Worm (Caenorhabditis elegans) whole organism, early embryonic: ENCODE data around the gene lgc-9.
"Not testable (repeated sequence)": the region's sequence is repeated elsewhere in the genome, so short reads cannot be mapped to it uniquely, and the experiment has no call there.

Source experiments
- B0310.2 ChIP-seq: sonication (generic microtip); optimal IDR thresholded peaks from 2 replicates; lab custom pipeline; 2016; ENCODE audit warnings: mild to moderate bottlenecking, missing genetic modification characterization, missing compliant biosample characterization
- F13C5.2 ChIP-seq: sonication (generic microtip); optimal IDR thresholded peaks from 2 replicates; lab custom pipeline; 2017; ENCODE audit warnings: mild to moderate bottlenecking, missing genetic modification characterization, inconsistent platforms, missing compliant biosample characterization
- aly-1 ChIP-seq: sonication (generic microtip); optimal IDR thresholded peaks from 2 replicates; lab custom pipeline; 2016; ENCODE audit warnings: missing genetic modification characterization, missing compliant biosample characterization
- ama-1 ChIP-seq: fragments of 150-350 bp; optimal IDR thresholded peaks from 2 replicates; lab custom pipeline; 2014
- ceh-13 ChIP-seq: fragments of 200-800 bp; sonication (Bioruptor generic); optimal IDR thresholded peaks from 2 replicates; lab custom pipeline; 2018; ENCODE audit warnings: mild to moderate bottlenecking, missing genetic modification characterization, missing compliant biosample characterization
- ceh-36 ChIP-seq: sonication (generic microtip); optimal IDR thresholded peaks from 2 replicates; lab custom pipeline; 2016; ENCODE audit warnings: missing genetic modification characterization, inconsistent platforms, missing compliant biosample characterization
- ets-7 ChIP-seq: sonication (generic microtip); optimal IDR thresholded peaks from 2 replicates; lab custom pipeline; 2016; ENCODE audit warnings: missing genotype, missing genetic modification characterization, missing compliant biosample characterization
- flt-1 ChIP-seq: fragments of 200-800 bp; sonication (Bioruptor generic); IDR thresholded peaks from 2 replicates; pipeline ENCODE4 v1.3.6; 2022; ENCODE audit warnings: missing genetic modification characterization, missing compliant biosample characterization
- hmbx-1 ChIP-seq: sonication (generic microtip); optimal IDR thresholded peaks from 2 replicates; lab custom pipeline; 2016; ENCODE audit warnings: mild to moderate bottlenecking, missing genetic modification characterization, missing compliant biosample characterization
- hmg-4 ChIP-seq: fragments of 200-800 bp; sonication (Bioruptor generic); optimal IDR thresholded peaks from 2 replicates; lab custom pipeline; 2018; ENCODE audit warnings: mild to moderate bottlenecking, missing genetic modification characterization, missing compliant biosample characterization
- hnd-1 ChIP-seq: sonication (generic microtip); optimal IDR thresholded peaks from 2 replicates; lab custom pipeline; 2016; ENCODE audit warnings: missing genetic modification characterization, missing compliant biosample characterization
- pes-1 ChIP-seq: fragments of 200-800 bp; sonication (Bioruptor generic); IDR thresholded peaks from 2 replicates; pipeline ENCODE4 v1.3.6; 2022; ENCODE audit warnings: missing genetic modification reagents, missing genetic modification characterization, missing compliant biosample characterization
- scrt-1 ChIP-seq: fragments of 200-800 bp; sonication (Bioruptor generic); IDR thresholded peaks from 2 replicates; pipeline ENCODE4 v1.3.6; 2022; ENCODE audit warnings: missing genetic modification characterization, missing compliant biosample characterization
- sea-1 ChIP-seq: fragments of 200-800 bp; sonication (Bioruptor generic); conservative IDR thresholded peaks from 2 replicates; pipeline ENCODE4 v1.3.6; 2022; ENCODE audit warnings: missing genetic modification characterization, missing compliant biosample characterization
- tbx-11 ChIP-seq: fragments of 200-800 bp; sonication (Bioruptor generic); IDR thresholded peaks from 2 replicates; pipeline ENCODE4 v1.3.6; 2022; ENCODE audit warnings: missing genetic modification characterization, missing compliant biosample characterization
- tbx-37 ChIP-seq: fragments of 200-800 bp; sonication (Bioruptor generic); conservative IDR thresholded peaks from 2 replicates; pipeline ENCODE4 v1.3.6; 2022; ENCODE audit warnings: missing genetic modification reagents, missing genetic modification characterization, missing compliant biosample characterization
- tra-4 ChIP-seq: sonication (generic microtip); optimal IDR thresholded peaks from 2 replicates; lab custom pipeline; 2017; ENCODE audit warnings: missing genetic modification characterization, missing compliant biosample characterization

lgc-9 gene

ce11 chrIV:3395581-3395980 lies 19.9 kb upstream of the lgc-9 start, which contains the start of gene C04C3.14:
C04C3.14 (plus strand) TSS chrIV:3395881.
- TF ChIP-seq sea-1 (GFP tag; lab: Robert Waterston, UW) = no peak

ce11 chrIV:3398078-3398477 lies 17.4 kb upstream of the lgc-9 start:
- no peak for TF ChIP-seq flt-1
- no peak for TF ChIP-seq F13C5.2 (tag; lab: Kevin White, UChicago)
- TF ChIP-seq ceh-36 = no peak

ce11 chrIV:3399015-3399722 lies 16.3 kb upstream of the lgc-9 start, which contains the start of the genes dyf-3 and pdhb-1:
dyf-3 (minus strand) TSS chrIV:3399231.
pdhb-1 (plus strand) TSS chrIV:3399672.
- TF ChIP-seq F13C5.2 (tag; lab: Kevin White, UChicago) (peak; percentile 40), scrt-1 (0 out of 2 replicates have a peak, but pooled peaks have one; percentile 38), tbx-11 (no peak)

- TF ChIP-seq scrt-1 = no peak
- no peak for TF ChIP-seq tra-4 (tag; lab: Kevin White, UChicago)
- no peak for TF ChIP-seq hmbx-1
- TF ChIP-seq ceh-36 = no peak
- TF ChIP-seq B0310.2 (tag; lab: Kevin White, UChicago) = no peak
- no peak for TF ChIP-seq ama-1 (lab: Kevin White, UChicago)
- TF ChIP-seq ets-7 (tag; lab: Kevin White, UChicago) = no peak
- no peak for TF ChIP-seq ceh-13 (GFP tag; lab: Kevin White, UChicago)
- no peak for TF ChIP-seq tbx-11
- TF ChIP-seq sea-1 (GFP tag; lab: Robert Waterston, UW) = no peak
- no peak for TF ChIP-seq hnd-1
- TF ChIP-seq hmg-4 (GFP tag; lab: Kevin White, UChicago) = no peak
- no peak for TF ChIP-seq aly-1 (tag; lab: Kevin White, UChicago)
- TF ChIP-seq tbx-37 (GFP tag; lab: Robert Waterston, UW) = no peak
- TF ChIP-seq flt-1 = no peak
- no peak for TF ChIP-seq pes-1 (GFP tag; lab: Robert Waterston, UW)
- TF ChIP-seq F13C5.2 (tag; lab: Kevin White, UChicago) = no peak
Measured at ce11 chrIV:3400941-3401340, 14.5 kb upstream of the lgc-9 start.

- TF ChIP-seq hmg-4 (GFP tag; lab: Kevin White, UChicago) (no peak), ets-7 (tag; lab: Kevin White, UChicago) (no peak), ceh-36 (no peak), hmbx-1 (no peak), F13C5.2 (tag; lab: Kevin White, UChicago) (no peak), tbx-37 (GFP tag; lab: Robert Waterston, UW) (no peak), tbx-11 (no peak), ceh-13 (GFP tag; lab: Kevin White, UChicago) (no peak), ama-1 (lab: Kevin White, UChicago) (no peak), hnd-1 (no peak), aly-1 (tag; lab: Kevin White, UChicago) (no peak), pes-1 (GFP tag; lab: Robert Waterston, UW) (no peak), sea-1 (GFP tag; lab: Robert Waterston, UW) (no peak), B0310.2 (tag; lab: Kevin White, UChicago) (no peak), flt-1 (no peak), scrt-1 (no peak), tra-4 (tag; lab: Kevin White, UChicago) (no peak)
Measured at ce11 chrIV:3418741-3419140, 3.3 kb downstream of the lgc-9 start.

- TF ChIP-seq ama-1 (lab: Kevin White, UChicago) (no peak), ceh-36 (no peak), tra-4 (tag; lab: Kevin White, UChicago) (no peak), ceh-13 (GFP tag; lab: Kevin White, UChicago) (no peak), flt-1 (no peak), ets-7 (tag; lab: Kevin White, UChicago) (no peak), hmbx-1 (no peak), tbx-11 (no peak), aly-1 (tag; lab: Kevin White, UChicago) (no peak), sea-1 (GFP tag; lab: Robert Waterston, UW) (no peak), tbx-37 (GFP tag; lab: Robert Waterston, UW) (no peak), pes-1 (GFP tag; lab: Robert Waterston, UW) (no peak), hnd-1 (no peak), B0310.2 (tag; lab: Kevin White, UChicago) (no peak), hmg-4 (GFP tag; lab: Kevin White, UChicago) (no peak), scrt-1 (no peak), F13C5.2 (tag; lab: Kevin White, UChicago) (no peak)
Measured at ce11 chrIV:3422516-3422915, 7.0 kb downstream of the lgc-9 start, which contains the start of gene C04C3.6. C04C3.6 (minus strand) TSS chrIV:3422616.

ce11 chrIV:3428434-3428950 lies 13.0 kb downstream of the lgc-9 start, which contains the start of the genes C04C3.9 and srz-60:
C04C3.9 (minus strand) TSS chrIV:3428534.
srz-60 (plus strand) TSS chrIV:3428900.
- TF ChIP-seq ceh-13 (GFP tag; lab: Kevin White, UChicago) = no peak
- no peak for TF ChIP-seq scrt-1
- TF ChIP-seq tra-4 (tag; lab: Kevin White, UChicago) = no peak
- no peak for TF ChIP-seq ama-1 (lab: Kevin White, UChicago)

ce11 chrIV:3433387-3433786 lies 17.9 kb downstream of the lgc-9 start, which contains the start of gene C04C3.7:
C04C3.7 (minus strand) TSS chrIV:3433487.
- not testable (repeated sequence) for TF ChIP-seq F13C5.2 (tag; lab: Kevin White, UChicago); flt-1; pes-1 (GFP tag; lab: Robert Waterston, UW)
